Fruit fly (Drosophila melanogaster): ENCODE results near the gene Atg13.

Gene Atg13

DNA sequence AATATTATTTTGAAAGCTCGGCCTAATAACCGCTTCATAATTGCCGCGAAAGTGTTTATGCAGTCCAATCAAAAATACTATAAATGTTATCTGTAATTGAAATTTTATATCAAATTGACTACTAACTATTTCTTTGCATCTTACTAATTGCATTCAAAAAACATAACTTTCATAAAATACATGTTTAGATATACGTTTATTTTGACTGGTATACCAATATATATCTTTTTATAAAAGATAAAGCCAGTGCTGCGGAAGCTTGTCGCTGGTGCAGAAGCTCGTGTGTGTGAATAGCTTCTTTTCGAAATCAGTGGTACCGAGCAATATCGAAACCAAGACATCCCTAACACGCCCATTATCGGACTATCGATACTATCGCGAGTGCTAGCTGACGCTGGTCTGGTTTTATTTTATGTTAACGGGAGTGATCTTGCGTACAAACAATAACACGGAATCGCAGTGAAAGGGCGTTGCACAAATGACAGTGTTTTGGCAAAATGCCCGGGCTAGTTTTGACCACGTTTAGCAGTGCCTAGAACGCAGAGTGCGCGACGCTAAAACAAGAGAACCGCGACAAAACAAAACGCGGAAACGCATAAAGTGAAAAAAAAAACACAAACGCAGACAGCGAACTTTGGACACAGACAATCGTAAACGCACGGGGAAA lies at the start of gene Atg13:
Gene Atg13 (plus strand): TSS at position 367 of the 667 bp plus-strand sequence.
- no peak for TF ChIP-seq Sin3A (optimal IDR thresholded peaks at IDR 0.05)
- no peak for TF ChIP-seq Myc (optimal IDR thresholded peaks at IDR 0.05)
- no peak for TF ChIP-seq h (optimal IDR thresholded peaks at IDR 0.05)
- TF ChIP-seq ttk (optimal IDR thresholded peaks at IDR 0.05), result no peak
- TF ChIP-seq psq (optimal IDR thresholded peaks at IDR 0.05), result no peak
- no peak for TF ChIP-seq insv (optimal IDR thresholded peaks at IDR 0.05)

DNA sequence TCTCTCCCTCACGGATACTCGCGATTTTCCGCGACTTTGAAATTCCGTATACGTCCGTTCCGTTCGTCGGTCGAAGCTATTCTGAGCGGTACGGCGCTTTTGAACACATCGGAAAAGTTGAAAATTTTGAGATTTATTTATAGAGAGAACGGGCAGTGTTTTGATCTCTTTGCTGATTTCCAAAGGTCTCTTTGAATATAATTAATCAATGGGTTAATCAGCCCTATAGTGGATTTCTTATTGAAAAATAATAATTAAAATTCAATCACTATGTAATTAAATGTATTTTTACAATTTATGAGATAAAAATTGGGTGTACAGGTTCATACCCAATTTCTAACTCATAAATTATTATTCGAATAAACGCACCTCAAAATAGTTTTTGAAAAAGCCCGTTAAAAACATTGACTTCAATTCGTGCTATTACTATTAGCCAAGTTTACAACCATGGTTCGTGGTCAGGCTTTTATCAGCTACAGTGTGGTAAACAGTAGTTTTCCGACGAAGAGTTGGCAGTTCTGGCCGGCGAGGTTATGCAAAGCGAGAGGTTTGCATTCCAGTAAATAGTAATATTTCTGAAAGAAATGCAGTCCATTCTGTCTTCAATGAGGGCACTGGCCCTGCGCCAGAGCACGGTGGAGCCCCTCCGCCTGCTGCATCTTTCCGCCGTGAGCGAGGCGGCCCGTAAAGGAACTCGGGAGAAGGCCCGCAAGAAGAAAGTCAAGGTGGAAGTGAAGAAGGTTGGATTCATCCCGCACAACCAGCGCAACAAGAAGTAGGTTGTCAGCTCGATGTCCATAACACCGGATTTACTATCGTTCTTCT lies 48.5 kb upstream of the Atg13 start, which contains the start of the genes CG9626 and mRpL1:
Gene CG9626 (minus strand): TSS at position 51 of the 825 bp plus-strand sequence.
Gene mRpL1 (plus strand): TSS at position 513 of the 825 bp plus-strand sequence.
- TF ChIP-seq psq (optimal IDR thresholded peaks at IDR 0.05), result no peak
- no peak for TF ChIP-seq insv (optimal IDR thresholded peaks at IDR 0.05)
- no peak for TF ChIP-seq h (optimal IDR thresholded peaks at IDR 0.05)
- TF ChIP-seq Myc (optimal IDR thresholded peaks at IDR 0.05), result no peak
- no peak for TF ChIP-seq Sin3A (optimal IDR thresholded peaks at IDR 0.05)
- TF ChIP-seq ttk (optimal IDR thresholded peaks at IDR 0.05), result no peak

DNA sequence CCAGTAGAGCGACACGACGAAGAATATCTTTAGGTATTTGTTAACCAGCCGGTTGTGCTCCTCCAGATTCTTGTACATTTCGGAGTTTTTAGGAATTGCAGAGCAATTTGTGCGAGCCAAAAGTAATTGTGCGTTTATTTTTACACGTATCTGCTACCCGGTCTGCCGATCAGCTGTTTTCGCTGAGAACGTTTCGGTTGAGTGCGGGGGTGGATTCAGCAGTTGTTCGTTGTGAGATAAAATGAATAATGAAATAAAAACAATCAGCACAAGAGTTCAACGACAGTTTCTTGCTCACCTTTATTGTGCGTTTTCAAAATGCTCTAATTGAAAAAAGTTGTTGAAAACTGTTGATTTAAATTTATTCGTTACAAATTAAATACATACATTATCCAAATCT lies 45.8 kb upstream of the Atg13 start, which contains the start of gene nac:
Gene nac (minus strand): TSS at position 176 of the 400 bp plus-strand sequence.
- no peak for TF ChIP-seq insv (optimal IDR thresholded peaks at IDR 0.05)
- TF ChIP-seq h (optimal IDR thresholded peaks at IDR 0.05), result no peak
- no peak for TF ChIP-seq Myc (optimal IDR thresholded peaks at IDR 0.05)
- no peak for TF ChIP-seq psq (optimal IDR thresholded peaks at IDR 0.05)
- TF ChIP-seq ttk (optimal IDR thresholded peaks at IDR 0.05), result no peak
- TF ChIP-seq Sin3A (optimal IDR thresholded peaks at IDR 0.05), result no peak

DNA sequence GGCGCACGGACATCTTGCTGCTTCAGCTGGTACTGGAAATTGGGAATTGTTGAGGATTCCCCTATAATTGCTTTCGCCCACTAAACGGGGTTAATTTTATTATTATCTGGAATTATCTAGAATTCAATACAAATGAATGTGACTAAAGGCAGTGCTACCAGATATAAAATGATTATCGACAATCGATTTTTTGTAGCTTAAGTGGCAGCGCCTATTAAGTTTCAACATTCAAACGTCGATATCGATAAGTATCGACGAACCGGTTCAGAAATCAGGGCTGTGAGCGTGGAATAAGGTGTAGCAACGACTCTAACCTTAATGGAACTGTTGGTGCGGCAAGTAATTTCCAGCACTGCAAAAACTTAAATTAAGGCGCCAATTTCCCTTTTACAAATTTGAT lies 44.5 kb upstream of the Atg13 start, which contains the start of gene Sgt1:
Gene Sgt1 (minus strand): TSS at position 165 of the 400 bp plus-strand sequence.
- no peak for TF ChIP-seq insv (optimal IDR thresholded peaks at IDR 0.05)
- no peak for TF ChIP-seq Sin3A (optimal IDR thresholded peaks at IDR 0.05)
- no peak for TF ChIP-seq h (optimal IDR thresholded peaks at IDR 0.05)
- TF ChIP-seq ttk (optimal IDR thresholded peaks at IDR 0.05), result no peak
- no peak for TF ChIP-seq Myc (optimal IDR thresholded peaks at IDR 0.05)
- TF ChIP-seq psq (optimal IDR thresholded peaks at IDR 0.05), result no peak

DNA sequence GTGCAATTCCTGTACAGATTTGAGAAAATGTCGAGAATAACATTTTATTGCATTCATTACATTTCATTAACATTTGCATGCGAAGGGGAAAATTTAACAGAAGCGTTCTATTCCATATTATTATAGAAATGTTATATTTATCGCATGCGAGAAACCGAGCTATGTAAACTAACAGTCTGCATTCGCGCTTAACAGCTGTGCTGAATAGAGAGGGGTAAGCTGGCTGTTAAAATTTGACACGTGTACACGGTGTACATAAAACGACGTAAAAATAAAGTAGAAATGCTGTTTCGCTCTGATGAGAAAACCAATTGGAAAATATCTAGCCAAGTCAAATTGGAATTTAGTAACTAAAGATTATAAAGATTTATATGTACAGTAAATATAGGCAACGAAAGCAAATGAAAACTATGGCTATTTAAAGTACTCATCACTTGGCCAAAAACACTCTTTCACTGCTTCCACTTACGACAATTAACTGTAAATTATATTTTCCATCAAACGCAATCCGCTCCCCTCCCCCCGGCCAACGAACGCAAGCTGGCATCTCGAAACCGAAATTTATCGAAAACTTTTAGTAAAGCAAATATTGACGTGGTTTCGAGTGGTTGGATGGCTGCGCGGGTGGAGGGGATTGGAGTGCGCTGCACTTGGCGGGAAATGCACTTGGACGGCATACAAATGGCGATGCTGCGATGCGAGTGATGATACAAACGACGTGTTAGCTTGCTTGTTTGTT lies 43.3 kb upstream of the Atg13 start:
- TF ChIP-seq ttk (optimal IDR thresholded peaks at IDR 0.05) (no peak), h (optimal IDR thresholded peaks at IDR 0.05) (no peak), Myc (optimal IDR thresholded peaks at IDR 0.05) (no peak), insv (optimal IDR thresholded peaks at IDR 0.05) (no peak), Sin3A (optimal IDR thresholded peaks at IDR 0.05) (no peak), psq (optimal IDR thresholded peaks at IDR 0.05) (no peak)

DNA sequence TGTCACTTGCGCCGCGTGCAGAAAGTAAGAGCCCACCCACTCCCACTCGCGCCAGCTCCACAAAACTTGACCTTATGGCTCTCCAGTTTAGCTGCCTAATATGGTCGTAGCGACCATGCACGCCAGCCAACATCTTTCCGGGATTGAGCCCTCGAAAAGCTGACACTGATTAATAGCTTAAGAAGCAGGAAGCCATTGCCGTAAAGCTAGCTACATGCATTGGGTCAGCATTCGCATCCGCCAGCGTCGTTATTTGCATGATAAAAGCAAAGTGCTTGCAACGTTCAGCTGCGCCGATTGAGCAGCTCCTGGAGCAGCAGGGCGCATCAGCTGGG lies 42.7 kb upstream of the Atg13 start:
- TF ChIP-seq psq (optimal IDR thresholded peaks at IDR 0.05) (no peak), Sin3A (optimal IDR thresholded peaks at IDR 0.05) (no peak), h (optimal IDR thresholded peaks at IDR 0.05) (no peak), insv (optimal IDR thresholded peaks at IDR 0.05) (no peak), ttk (optimal IDR thresholded peaks at IDR 0.05) (no peak), Myc (optimal IDR thresholded peaks at IDR 0.05) (no peak)

DNA sequence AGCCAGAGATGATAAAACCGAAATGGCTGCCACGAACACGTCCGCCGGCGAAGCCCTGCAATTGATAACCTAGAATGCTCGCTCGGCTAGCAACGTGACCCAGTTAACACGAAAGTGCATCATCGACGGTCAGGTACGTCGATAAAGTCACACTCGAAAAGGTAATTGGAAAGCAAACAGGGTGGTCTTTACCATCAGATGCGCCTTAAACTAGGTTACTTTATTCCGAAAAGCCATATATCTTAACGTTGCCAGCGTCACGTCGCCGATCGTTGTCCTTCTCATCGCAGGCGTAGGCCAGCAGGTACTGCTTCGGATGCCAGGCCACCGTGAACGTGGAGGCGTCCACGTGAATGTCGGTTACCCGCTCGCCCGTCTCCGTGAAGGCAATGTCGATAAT lies 42.3 kb upstream of the Atg13 start:
- TF ChIP-seq Sin3A (optimal IDR thresholded peaks at IDR 0.05) (no peak), psq (optimal IDR thresholded peaks at IDR 0.05) (no peak), ttk (optimal IDR thresholded peaks at IDR 0.05) (no peak), Myc (optimal IDR thresholded peaks at IDR 0.05) (no peak), insv (optimal IDR thresholded peaks at IDR 0.05) (no peak), h (optimal IDR thresholded peaks at IDR 0.05) (no peak)

DNA sequence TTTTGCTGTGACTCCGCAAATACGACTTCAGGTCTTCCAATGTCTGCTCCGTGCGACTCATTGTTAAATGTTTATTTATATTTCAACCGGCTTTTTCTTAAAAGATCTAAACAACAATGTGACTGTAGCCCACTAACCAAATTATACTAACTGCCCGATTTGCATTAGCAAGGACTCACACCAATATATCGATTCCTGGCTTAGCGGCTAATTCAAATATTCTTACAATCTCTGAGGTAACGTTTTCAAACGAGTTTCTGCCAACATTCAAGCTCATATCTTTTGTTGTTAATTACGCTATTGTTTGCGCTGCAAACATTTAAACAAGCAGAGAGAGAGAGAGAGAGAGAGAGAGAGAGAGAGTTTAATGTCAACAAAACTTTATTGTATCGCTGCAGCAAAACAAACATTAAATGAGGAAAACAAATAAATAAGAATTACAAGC lies 41.1 kb upstream of the Atg13 start, which contains the start of gene tex:
Gene tex (minus strand): TSS at position 131 of the 445 bp plus-strand sequence.
- TF ChIP-seq insv (optimal IDR thresholded peaks at IDR 0.05) (no peak), ttk (optimal IDR thresholded peaks at IDR 0.05) (no peak), Myc (optimal IDR thresholded peaks at IDR 0.05) (no peak), h (optimal IDR thresholded peaks at IDR 0.05) (no peak), psq (optimal IDR thresholded peaks at IDR 0.05) (no peak), Sin3A (optimal IDR thresholded peaks at IDR 0.05) (no peak)

DNA sequence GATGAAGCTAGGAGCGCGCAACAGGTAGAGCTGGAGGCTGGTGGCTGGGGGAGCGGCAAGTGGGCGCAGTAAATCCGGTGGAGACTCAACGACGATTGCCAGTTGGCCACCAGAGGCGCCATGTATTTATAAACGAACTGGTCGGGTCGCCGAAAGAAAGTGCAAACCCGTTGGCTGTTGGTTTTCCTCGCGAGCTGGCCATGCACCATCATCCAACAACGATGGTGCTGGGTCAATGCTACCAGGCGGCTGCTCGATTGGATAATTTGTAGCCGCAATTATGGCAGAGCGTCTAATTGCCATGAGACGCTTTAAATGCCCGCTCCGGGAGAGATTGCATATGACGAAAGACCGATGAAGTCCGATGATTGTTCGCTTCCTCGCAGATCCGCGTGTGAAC lies 38.9 kb upstream of the Atg13 start, which contains the start of gene CG11693:
Gene CG11693 (minus strand): TSS at position 101 of the 400 bp plus-strand sequence.
- no peak for TF ChIP-seq ttk (optimal IDR thresholded peaks at IDR 0.05)
- no peak for TF ChIP-seq Myc (optimal IDR thresholded peaks at IDR 0.05)
- no peak for TF ChIP-seq Sin3A (optimal IDR thresholded peaks at IDR 0.05)
- TF ChIP-seq psq (optimal IDR thresholded peaks at IDR 0.05), result no peak
- TF ChIP-seq insv (optimal IDR thresholded peaks at IDR 0.05), result no peak
- TF ChIP-seq h (optimal IDR thresholded peaks at IDR 0.05), result no peak

DNA sequence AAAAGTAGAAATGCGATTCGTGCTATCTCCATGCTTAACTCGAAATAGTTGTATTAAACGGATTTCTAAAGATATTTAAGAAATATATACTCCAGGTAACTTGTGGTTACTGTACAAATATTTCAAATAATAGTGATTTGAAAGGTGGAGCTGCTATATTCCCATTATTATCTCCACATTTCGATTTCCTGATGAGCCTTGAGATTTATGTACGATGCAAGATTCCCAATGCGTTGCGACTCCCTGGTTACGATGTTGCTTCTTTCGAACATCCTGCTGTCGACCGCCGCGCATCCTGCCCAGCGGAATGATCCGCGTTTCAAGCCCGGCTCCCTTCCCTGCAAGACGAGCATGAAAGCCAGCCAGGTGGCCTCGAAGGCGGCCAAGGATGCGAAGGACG lies 37.6 kb upstream of the Atg13 start, which contains the start of the genes CG11694 and CG11698:
Gene CG11694 (minus strand): TSS at position 101 of the 400 bp plus-strand sequence.
Gene CG11698 (plus strand): TSS at position 152 of the 400 bp plus-strand sequence.
- no peak for TF ChIP-seq ttk (optimal IDR thresholded peaks at IDR 0.05)
- TF ChIP-seq Myc (optimal IDR thresholded peaks at IDR 0.05), result no peak
- no peak for TF ChIP-seq h (optimal IDR thresholded peaks at IDR 0.05)
- no peak for TF ChIP-seq Sin3A (optimal IDR thresholded peaks at IDR 0.05)
- TF ChIP-seq psq (optimal IDR thresholded peaks at IDR 0.05), result no peak
- no peak for TF ChIP-seq insv (optimal IDR thresholded peaks at IDR 0.05)

DNA sequence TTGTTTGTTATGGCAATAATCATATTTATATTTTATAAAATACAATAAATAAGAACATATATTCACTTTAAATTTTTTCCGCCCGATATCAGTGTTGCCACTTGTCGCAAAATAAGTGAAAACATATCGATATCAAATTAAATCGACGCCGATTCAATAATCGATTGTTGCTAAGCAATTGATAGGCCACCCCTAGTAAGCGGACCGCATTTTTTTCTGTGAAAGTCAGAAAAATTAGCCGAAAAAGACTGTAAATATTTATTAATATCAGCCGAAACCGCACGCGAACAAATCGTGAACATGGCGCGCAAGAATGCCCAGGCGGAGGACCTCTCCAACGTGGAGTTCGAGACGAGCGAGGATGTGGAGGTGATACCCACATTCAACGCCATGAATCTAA lies 36.6 kb upstream of the Atg13 start, which contains the start of gene CG7483:
Gene CG7483 (plus strand): TSS at position 171 of the 400 bp plus-strand sequence.
- TF ChIP-seq ttk (optimal IDR thresholded peaks at IDR 0.05) (no peak), Sin3A (optimal IDR thresholded peaks at IDR 0.05) (no peak), psq (optimal IDR thresholded peaks at IDR 0.05) (no peak), Myc (optimal IDR thresholded peaks at IDR 0.05) (no peak), insv (optimal IDR thresholded peaks at IDR 0.05) (no peak), h (optimal IDR thresholded peaks at IDR 0.05) (no peak)
